Worm (Caenorhabditis elegans): ENCODE results near the gene hrpa-1.
"Not testable (repeated sequence)": the region's sequence is repeated elsewhere in the genome, so short reads cannot be mapped to it uniquely, and the experiment has no call there.

DNA sequence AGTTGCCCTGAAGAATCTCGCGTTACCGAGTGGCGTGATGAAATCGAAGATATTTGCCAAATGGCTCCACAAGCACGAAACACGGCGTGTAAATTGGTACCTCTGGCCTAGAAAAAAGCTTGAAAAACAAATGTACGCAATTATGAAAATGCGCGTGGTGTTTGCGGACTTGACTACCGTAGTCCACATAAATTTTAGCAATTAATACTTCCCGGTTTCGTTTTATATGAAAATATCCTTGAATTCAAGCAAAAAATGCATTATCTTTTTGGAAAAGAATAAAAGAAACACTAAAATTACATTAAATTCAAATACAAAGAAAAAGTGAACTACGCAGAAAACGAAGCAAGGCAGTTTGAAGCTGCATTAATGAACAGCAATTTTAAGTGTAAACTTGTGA lies 24.6 kb downstream of the hrpa-1 start:
- TF ChIP-seq unc-39, elt-3, ztf-11, nhr-237 (tag; optimal IDR thresholded peaks at IDR 0.05): not testable (repeated sequence)
